Worm (Caenorhabditis elegans): Measurements from ENCODE around the gene W04B5.5.

ce11 chrIII:2419504-2419903 is 1.5 kb upstream of the W04B5.5 start:
- TF ChIP-seq R02D3.7 (tag; optimal IDR thresholded peaks at IDR 0.05): no peak
- TF ChIP-seq lin-13 (GFP tag; optimal IDR thresholded peaks at IDR 0.05): no peak
- no peak for TF ChIP-seq zag-1 (tag; optimal IDR thresholded peaks at IDR 0.05)
- TF ChIP-seq sma-3 (GFP tag; optimal IDR thresholded peaks at IDR 0.05): no peak
- no peak for TF ChIP-seq sem-4 (tag; optimal IDR thresholded peaks at IDR 0.05)
- no peak for TF ChIP-seq nhr-77 (tag; optimal IDR thresholded peaks at IDR 0.05)
- no peak for TF ChIP-seq unc-62 (GFP tag; optimal IDR thresholded peaks at IDR 0.05)
- no peak for TF ChIP-seq nhr-12 (tag; optimal IDR thresholded peaks at IDR 0.05)
- TF ChIP-seq mbf-1 (tag; optimal IDR thresholded peaks at IDR 0.05): no peak
